Worm (Caenorhabditis elegans) whole organism, late embryonic: ENCODE results near the gene alh-1.

Source experiments
- K02D7.2 ChIP-seq: sonication (generic microtip); optimal IDR thresholded peaks from 2 replicates; lab custom pipeline; 2017; ENCODE audit warnings: mild to moderate bottlenecking, missing genetic modification characterization, missing compliant biosample characterization
- K09A11.1 ChIP-seq: sonication (generic microtip); optimal IDR thresholded peaks from 2 replicates; lab custom pipeline; 2017; ENCODE audit warnings: antibody characterized with exemption, mild to moderate bottlenecking, missing genetic modification characterization, missing compliant biosample characterization; ENCODE audit not compliant: insufficient read depth
- T23F11.4 ChIP-seq: fragments of 200-800 bp; sonication (Bioruptor generic); optimal IDR thresholded peaks from 2 replicates; lab custom pipeline; 2018; ENCODE audit warnings: mild to moderate bottlenecking, missing genetic modification characterization, missing compliant biosample characterization
- ahr-1 ChIP-seq: sonication (generic microtip); optimal IDR thresholded peaks from 2 replicates; lab custom pipeline; 2016; ENCODE audit warnings: missing genetic modification characterization, missing compliant biosample characterization
- ceh-14 ChIP-seq: sonication (generic microtip); optimal IDR thresholded peaks from 2 replicates; lab custom pipeline; 2016; ENCODE audit warnings: missing genotype, missing genetic modification characterization, missing compliant biosample characterization
- ceh-19 ChIP-seq: fragments of 200-800 bp; sonication (Bioruptor generic); optimal IDR thresholded peaks from 2 replicates; lab custom pipeline; 2018; ENCODE audit warnings: mild to moderate bottlenecking, missing genetic modification characterization, missing compliant biosample characterization
- ceh-2 ChIP-seq: sonication (generic microtip); optimal IDR thresholded peaks from 2 replicates; lab custom pipeline; 2016; ENCODE audit warnings: missing genotype, missing genetic modification characterization, missing compliant biosample characterization
- ceh-22 ChIP-seq: sonication (generic microtip); optimal IDR thresholded peaks from 2 replicates; lab custom pipeline; 2017; ENCODE audit warnings: missing biosample characterization, missing genetic modification characterization
- ceh-24 ChIP-seq: sonication (generic microtip); optimal IDR thresholded peaks from 2 replicates; lab custom pipeline; 2016; ENCODE audit warnings: mild to moderate bottlenecking, missing genetic modification characterization, missing compliant biosample characterization
- ceh-45 ChIP-seq: fragments of 200-800 bp; sonication (Bioruptor generic); IDR thresholded peaks from 2 replicates; pipeline ENCODE4 v1.3.6; 2022; ENCODE audit warnings: missing genetic modification reagents, missing genetic modification characterization, missing compliant biosample characterization
- ceh-6 ChIP-seq: fragments of 200-800 bp; sonication (Bioruptor generic); optimal IDR thresholded peaks from 2 replicates; lab custom pipeline; 2018; ENCODE audit warnings: mild to moderate bottlenecking, missing genetic modification characterization, missing compliant biosample characterization
- che-1 ChIP-seq: sonication (generic microtip); optimal IDR thresholded peaks from 2 replicates; lab custom pipeline; 2016; ENCODE audit warnings: mild to moderate bottlenecking, missing genetic modification characterization, missing compliant biosample characterization
- dmd-4 ChIP-seq: sonication (generic microtip); optimal IDR thresholded peaks from 2 replicates; lab custom pipeline; 2016; ENCODE audit warnings: borderline replicate concordance, missing genetic modification characterization, missing compliant biosample characterization
- dve-1 ChIP-seq: sonication (generic microtip); optimal IDR thresholded peaks from 2 replicates; lab custom pipeline; 2017; ENCODE audit warnings: antibody characterized with exemption, mild to moderate bottlenecking, missing genetic modification characterization, missing compliant biosample characterization
- elt-4 ChIP-seq: sonication (generic microtip); optimal IDR thresholded peaks from 2 replicates; lab custom pipeline; 2016; ENCODE audit warnings: missing genetic modification characterization, missing compliant biosample characterization
- ets-4 ChIP-seq: sonication (generic microtip); optimal IDR thresholded peaks from 2 replicates; lab custom pipeline; 2016; ENCODE audit warnings: missing genetic modification characterization, missing compliant biosample characterization
- eyg-1 ChIP-seq: sonication (generic microtip); optimal IDR thresholded peaks from 2 replicates; lab custom pipeline; 2016; ENCODE audit warnings: missing genotype, missing genetic modification characterization, missing compliant biosample characterization
- fkh-10 ChIP-seq: fragments of 150-350 bp; optimal IDR thresholded peaks from 2 replicates; lab custom pipeline; 2014; ENCODE audit warnings: missing biosample characterization, missing genetic modification reagents, missing genetic modification characterization
- gmeb-2 ChIP-seq: sonication (generic microtip); optimal IDR thresholded peaks from 2 replicates; lab custom pipeline; 2016; ENCODE audit warnings: missing genetic modification characterization, inconsistent platforms, missing compliant biosample characterization
- hlh-13 ChIP-seq: fragments of 200-800 bp; sonication (Bioruptor generic); optimal IDR thresholded peaks from 2 replicates; lab custom pipeline; 2018; ENCODE audit warnings: mild to moderate bottlenecking, missing genetic modification characterization, missing compliant biosample characterization
- hlh-15 ChIP-seq: sonication (generic microtip); optimal IDR thresholded peaks from 2 replicates; lab custom pipeline; 2016; ENCODE audit warnings: missing genetic modification characterization, missing compliant biosample characterization
- hlh-30 ChIP-seq: sonication (generic microtip); optimal IDR thresholded peaks from 2 replicates; lab custom pipeline; 2017; ENCODE audit warnings: antibody characterized with exemption, missing genetic modification characterization, missing compliant biosample characterization; ENCODE audit not compliant: insufficient read depth
- lim-6 ChIP-seq: sonication (generic microtip); optimal IDR thresholded peaks from 2 replicates; lab custom pipeline; 2016; ENCODE audit warnings: missing genetic modification characterization, missing compliant biosample characterization
- madf-2 ChIP-seq: sonication (generic microtip); optimal IDR thresholded peaks from 2 replicates; lab custom pipeline; 2017; ENCODE audit warnings: missing genetic modification characterization, missing compliant biosample characterization
- mec-3 ChIP-seq: sonication (generic microtip); optimal IDR thresholded peaks from 2 replicates; lab custom pipeline; 2016; ENCODE audit warnings: borderline replicate concordance, missing genetic modification characterization, missing compliant biosample characterization
- nfya-1 ChIP-seq: sonication (generic microtip); optimal IDR thresholded peaks from 2 replicates; lab custom pipeline; 2017; ENCODE audit warnings: missing genetic modification characterization, mild to moderate bottlenecking, missing compliant biosample characterization, antibody characterized with exemption, moderate library complexity
- nhr-232 ChIP-seq: sonication (generic microtip); optimal IDR thresholded peaks from 2 replicates; lab custom pipeline; 2016; ENCODE audit warnings: missing genetic modification characterization, missing compliant biosample characterization
- pag-3 ChIP-seq: sonication (generic microtip); optimal IDR thresholded peaks from 2 replicates; lab custom pipeline; 2016; ENCODE audit warnings: missing compliant biosample characterization, missing genetic modification characterization, borderline replicate concordance
- pat-9 ChIP-seq: fragments of 200-800 bp; sonication (Bioruptor generic); optimal IDR thresholded peaks from 2 replicates; lab custom pipeline; 2018; ENCODE audit warnings: mild to moderate bottlenecking, missing genetic modification characterization, moderate library complexity, missing compliant biosample characterization
- pax-1 ChIP-seq: fragments of 150-350 bp; optimal IDR thresholded peaks from 2 replicates; lab custom pipeline; 2014; ENCODE audit warnings: missing biosample characterization, missing genetic modification characterization
- pros-1 ChIP-seq: fragments of 150-350 bp; optimal IDR thresholded peaks from 2 replicates; lab custom pipeline; 2014; ENCODE audit warnings: missing biosample characterization, missing genetic modification reagents, missing genetic modification characterization
- sox-2 ChIP-seq: fragments of 200-800 bp; sonication (Bioruptor generic); IDR thresholded peaks from 2 replicates; pipeline ENCODE4 v1.3.6; 2022; ENCODE audit warnings: missing genetic modification reagents, missing genetic modification characterization, missing compliant biosample characterization
- sox-4 ChIP-seq: sonication (generic microtip); optimal IDR thresholded peaks from 2 replicates; lab custom pipeline; 2017; ENCODE audit warnings: mild to moderate bottlenecking, missing genetic modification characterization, inconsistent platforms, missing compliant biosample characterization
- ttx-3 ChIP-seq: sonication (generic microtip); optimal IDR thresholded peaks from 2 replicates; lab custom pipeline; 2016; ENCODE audit warnings: missing genetic modification reagents, missing genetic modification characterization, missing compliant biosample characterization
- zip-5 ChIP-seq: sonication (generic microtip); optimal IDR thresholded peaks from 2 replicates; lab custom pipeline; 2016; ENCODE audit warnings: missing genetic modification characterization, missing compliant biosample characterization
- ztf-16 ChIP-seq: sonication (generic microtip); optimal IDR thresholded peaks from 2 replicates; lab custom pipeline; 2017; ENCODE audit warnings: missing genetic modification characterization, missing compliant biosample characterization

Gene alh-1

DNA sequence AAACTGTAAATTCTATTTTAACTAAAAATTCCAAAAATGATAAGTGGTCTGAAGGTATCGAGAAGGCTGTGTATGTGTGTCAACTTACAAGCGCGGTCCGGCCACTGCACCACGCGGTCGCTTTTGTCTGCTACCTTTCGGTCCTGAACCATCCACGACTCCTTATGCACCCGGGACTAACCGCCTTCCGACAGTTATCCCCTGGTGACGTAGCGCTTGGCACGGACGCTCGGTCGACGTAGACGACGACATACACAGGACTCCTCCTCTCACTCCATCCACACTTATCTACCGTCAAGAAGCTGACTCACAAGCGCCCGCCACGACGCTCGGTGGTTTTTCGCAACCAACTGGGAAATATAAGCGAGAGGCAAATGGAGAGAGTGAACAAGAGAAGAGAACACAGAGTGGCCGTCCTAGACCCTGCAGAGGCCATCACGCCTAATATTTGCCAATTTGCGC, 46.2 kb upstream of the alh-1 start (continued):
- TF ChIP-seq ttx-3 (tag; lab: Kevin White, UChicago) (peak; percentile 81), K09A11.1 (tag; lab: Kevin White, UChicago) (peak; percentile 39), madf-2 (peak; percentile 50), hlh-13 (GFP tag; lab: Kevin White, UChicago) (peak; percentile 78), lim-6 (tag; lab: Kevin White, UChicago) (peak; percentile 45), T23F11.4 (GFP tag; lab: Kevin White, UChicago) (peak; percentile 93), dmd-4 (tag; lab: Kevin White, UChicago) (peak; percentile 92), hlh-15 (tag; lab: Kevin White, UChicago) (peak; percentile 54), nhr-232 (tag; lab: Kevin White, UChicago) (peak; percentile 81), eyg-1 (tag; lab: Kevin White, UChicago) (peak; percentile 80), ahr-1 (tag; lab: Kevin White, UChicago) (peak; percentile 11), elt-4 (tag; lab: Kevin White, UChicago) (peak; percentile 76), sox-4 (tag; lab: Kevin White, UChicago) (peak; percentile 75), mec-3 (tag; lab: Kevin White, UChicago) (peak; percentile 51), pat-9 (tag; lab: Kevin White, UChicago) (peak; percentile 81)

DNA sequence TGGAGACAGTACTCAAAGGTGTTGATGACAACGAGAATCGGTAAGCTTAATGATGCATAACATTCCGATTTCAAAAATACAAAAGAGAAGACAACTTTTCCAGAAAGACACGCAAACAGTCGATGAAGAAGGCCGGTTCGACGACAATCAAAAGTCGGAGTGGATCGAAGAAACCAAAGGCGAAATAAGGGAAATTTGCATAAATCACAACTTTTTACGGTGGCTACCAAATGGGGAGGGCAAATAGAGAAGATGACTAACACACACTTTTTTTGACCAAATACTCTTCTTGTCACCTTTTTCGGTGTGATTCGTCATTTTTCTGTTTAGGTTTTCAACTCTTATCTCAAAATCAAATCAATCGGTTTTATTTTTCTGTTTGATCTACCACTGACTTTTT, 41.4 kb upstream of the alh-1 start, which contains the start of gene C45G9.6:
Gene C45G9.6 (plus strand): TSS at position 301 of the 400 bp plus-strand sequence.
- TF ChIP-seq ceh-2 (tag; lab: Kevin White, UChicago) (no peak), hlh-13 (GFP tag; lab: Kevin White, UChicago) (no peak), che-1 (tag; lab: Kevin White, UChicago) (no peak), zip-5 (tag; lab: Kevin White, UChicago) (no peak), K09A11.1 (tag; lab: Kevin White, UChicago) (no peak), ceh-22 (no peak), dve-1 (tag; lab: Kevin White, UChicago) (no peak), pat-9 (tag; lab: Kevin White, UChicago) (no peak), ceh-45 (GFP tag; lab: Robert Waterston, UW) (no peak), pros-1 (tag; lab: Kevin White, UChicago) (no peak), K02D7.2 (no peak), ztf-16 (tag; lab: Kevin White, UChicago) (no peak), fkh-10 (no peak), ceh-14 (tag; lab: Kevin White, UChicago) (no peak), ceh-24 (tag; lab: Kevin White, UChicago) (no peak)

DNA sequence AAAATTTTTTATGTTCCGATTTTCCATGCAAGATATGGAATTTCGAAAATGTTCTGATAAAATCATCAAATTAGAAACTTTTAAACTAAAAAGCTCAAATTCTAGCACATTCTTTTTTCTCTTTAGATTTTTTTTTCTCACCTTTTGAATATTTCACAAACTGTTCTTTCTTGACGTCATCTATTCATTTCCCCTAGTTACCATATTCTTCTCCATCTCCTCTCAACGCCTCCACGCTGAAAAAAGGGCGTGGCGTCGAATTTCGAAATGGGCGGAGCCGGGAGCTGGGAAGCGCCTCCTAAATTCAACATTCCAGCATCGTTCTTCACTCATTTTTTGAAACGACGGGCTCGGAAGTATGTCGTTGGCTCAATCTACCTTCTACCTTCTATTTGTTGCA, 35.5 kb upstream of the alh-1 start, which contains the start of gene nlp-43:
Gene nlp-43 (plus strand): TSS at position 301 of the 400 bp plus-strand sequence.
- TF ChIP-seq sox-2 (GFP tag; lab: Robert Waterston, UW) = no peak
- TF ChIP-seq ets-4 (tag; lab: Kevin White, UChicago) = no peak
- TF ChIP-seq ceh-2 (tag; lab: Kevin White, UChicago) = no peak
- TF ChIP-seq K02D7.2 = no peak
- TF ChIP-seq hlh-15 (tag; lab: Kevin White, UChicago) = no peak
- no peak for TF ChIP-seq nfya-1 (tag; lab: Kevin White, UChicago)
- no peak for TF ChIP-seq zip-5 (tag; lab: Kevin White, UChicago)
- no peak for TF ChIP-seq pax-1

DNA sequence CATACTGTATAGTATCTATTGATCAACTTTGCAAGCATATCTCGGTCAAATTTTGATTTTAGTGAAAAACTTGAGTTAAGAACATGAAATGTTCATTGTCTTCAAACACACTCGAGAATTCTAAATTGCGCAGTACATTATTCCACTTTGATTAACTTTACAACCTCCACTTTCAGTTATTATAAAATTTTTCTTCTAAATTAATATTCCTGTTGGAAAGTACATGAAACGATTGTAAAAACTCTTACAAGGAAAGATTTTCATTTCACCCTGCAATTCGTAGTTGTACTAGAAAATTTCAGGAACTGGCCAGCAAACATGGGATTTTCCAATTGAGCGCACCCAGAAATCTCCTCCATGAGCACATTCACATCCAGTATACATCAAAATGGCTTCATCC, 32.9 kb upstream of the alh-1 start, which contains the start of gene C45G9.14:
Gene C45G9.14 (plus strand): TSS at position 301 of the 400 bp plus-strand sequence.
- TF ChIP-seq nfya-1 (tag; lab: Kevin White, UChicago) (no peak), sox-4 (tag; lab: Kevin White, UChicago) (no peak), ceh-6 (GFP tag; lab: Kevin White, UChicago) (no peak), che-1 (tag; lab: Kevin White, UChicago) (no peak), gmeb-2 (no peak), T23F11.4 (GFP tag; lab: Kevin White, UChicago) (no peak), nhr-232 (tag; lab: Kevin White, UChicago) (no peak), ceh-2 (tag; lab: Kevin White, UChicago) (no peak), ceh-19 (no peak), hlh-30 (tag; lab: Kevin White, UChicago) (no peak), pag-3 (no peak), sox-2 (GFP tag; lab: Robert Waterston, UW) (no peak), pros-1 (tag; lab: Kevin White, UChicago) (no peak), ceh-45 (GFP tag; lab: Robert Waterston, UW) (no peak), eyg-1 (tag; lab: Kevin White, UChicago) (no peak)
